Fruit fly (Drosophila melanogaster) whole organism, embryonic: ENCODE data around the gene net.
A peak's percentile ranks its signal among the peaks of the same experiment; 100 is the strongest.

ENCODE experiments used
- Adf1 ChIP-seq: fragments of 200-800 bp; sonication (Bioruptor generic); IDR thresholded peaks from 2 replicates; pipeline ENCODE4 v1.3.6; 2022; ENCODE audit warnings: missing biosample characterization, missing genetic modification characterization
- Atf6 ChIP-seq: fragments of 200-800 bp; sonication (Bioruptor generic); IDR thresholded peaks from 2 replicates; pipeline ENCODE4 v1.3.6; 2022; ENCODE audit warnings: missing biosample characterization, missing genetic modification characterization
- CG11085 ChIP-seq: fragments of 200-800 bp; sonication (Bioruptor generic); IDR thresholded peaks from 2 replicates; pipeline ENCODE4 v1.3.6; 2022; ENCODE audit warnings: missing biosample characterization, missing genetic modification characterization
- CG11398 ChIP-seq: fragments of 200-800 bp; sonication (Bioruptor generic); optimal IDR thresholded peaks from 2 replicates; lab custom pipeline; 2016; ENCODE audit warnings: missing biosample characterization, missing genetic modification characterization
- CG11456 ChIP-seq: fragments of 200-800 bp; sonication (Bioruptor generic); IDR thresholded peaks from 3 replicates; pipeline ENCODE4 v1.3.6; 2022; ENCODE audit warnings: missing biosample characterization, missing genetic modification characterization
- CG11723 ChIP-seq: fragments of 200-800 bp; sonication (Bioruptor generic); optimal IDR thresholded peaks from 2 replicates; lab custom pipeline; 2017; ENCODE audit warnings: missing biosample characterization, mild to moderate bottlenecking, missing genetic modification characterization
- CG12391 ChIP-seq: fragments of 200-800 bp; sonication (Bioruptor generic); optimal IDR thresholded peaks from 3 replicates; lab custom pipeline; 2018; ENCODE audit warnings: missing biosample characterization, mild to moderate bottlenecking, missing genetic modification characterization, moderate library complexity
- CG1602 ChIP-seq: fragments of 200-800 bp; sonication (Bioruptor generic); optimal IDR thresholded peaks from 3 replicates; lab custom pipeline; 2016; ENCODE audit warnings: missing biosample characterization, missing genetic modification characterization
- CG17328 ChIP-seq: fragments of 200-800 bp; sonication (Bioruptor generic); IDR thresholded peaks from 2 replicates; pipeline ENCODE4 v1.3.6; 2022; ENCODE audit warnings: missing biosample characterization, missing genetic modification characterization
- CG2199 ChIP-seq: fragments of 200-800 bp; sonication (Bioruptor generic); IDR thresholded peaks from 3 replicates; pipeline ENCODE4 v1.3.6; 2022; ENCODE audit warnings: missing biosample characterization, missing genetic modification characterization
- CG30403 ChIP-seq: fragments of 200-800 bp; sonication (Bioruptor generic); optimal IDR thresholded peaks from 3 replicates; lab custom pipeline; 2016; ENCODE audit warnings: missing biosample characterization, missing genetic modification characterization
- CG32767 ChIP-seq: fragments of 200-800 bp; sonication (Bioruptor generic); IDR thresholded peaks from 2 replicates; pipeline ENCODE4 v1.3.6; 2022; ENCODE audit warnings: missing biosample characterization, missing genetic modification characterization
- CG3407 ChIP-seq: fragments of 200-800 bp; sonication (Bioruptor generic); optimal IDR thresholded peaks from 2 replicates; lab custom pipeline; 2018; ENCODE audit warnings: missing biosample characterization, mild to moderate bottlenecking, missing genetic modification characterization
- CG34224 ChIP-seq: fragments of 200-800 bp; sonication (Bioruptor generic); IDR thresholded peaks from 3 replicates; pipeline ENCODE4 v1.3.6; 2022; ENCODE audit warnings: missing biosample characterization, missing genetic modification characterization; ENCODE audit not compliant: partially characterized antibody
- CG4424 ChIP-seq: fragments of 200-800 bp; sonication (Bioruptor generic); optimal IDR thresholded peaks from 3 replicates; lab custom pipeline; 2016; ENCODE audit warnings: missing biosample characterization, missing genetic modification characterization
- CG6813 ChIP-seq: fragments of 200-800 bp; sonication (Bioruptor generic); optimal IDR thresholded peaks from 2 replicates; lab custom pipeline; 2017; ENCODE audit warnings: missing biosample characterization, missing genetic modification characterization, mild to moderate bottlenecking, moderate library complexity, missing genetic modification reagents
- CG6854 ChIP-seq: fragments of 200-800 bp; sonication (Bioruptor generic); optimal IDR thresholded peaks from 3 replicates; lab custom pipeline; 2017; ENCODE audit warnings: missing biosample characterization, mild to moderate bottlenecking, missing genetic modification characterization
- CG7839 ChIP-seq: fragments of 200-800 bp; sonication (Bioruptor generic); optimal IDR thresholded peaks from 3 replicates; lab custom pipeline; 2018; ENCODE audit warnings: missing biosample characterization, mild to moderate bottlenecking, missing genetic modification characterization, moderate library complexity
- CG7987 ChIP-seq: fragments of 200-800 bp; sonication (Bioruptor generic); optimal IDR thresholded peaks from 2 replicates; lab custom pipeline; 2018; ENCODE audit warnings: missing biosample characterization, mild to moderate bottlenecking, missing genetic modification characterization, moderate library complexity
- D19A ChIP-seq: fragments of 200-800 bp; optimal IDR thresholded peaks from 3 replicates; lab custom pipeline; 2019; ENCODE audit warnings: missing biosample characterization, mild to moderate bottlenecking, missing genetic modification characterization, moderate library complexity
- Dad ChIP-seq: fragments of 200-800 bp; sonication (Bioruptor generic); optimal IDR thresholded peaks from 3 replicates; lab custom pipeline; 2016; ENCODE audit warnings: missing biosample characterization, missing genetic modification characterization
- Dbx ChIP-seq: fragments of 200-800 bp; sonication (Bioruptor generic); IDR thresholded peaks from 3 replicates; pipeline ENCODE4 v1.3.6; 2022; ENCODE audit warnings: missing biosample characterization, missing genetic modification characterization
- E2f1 ChIP-seq: fragments of 200-800 bp; sonication (Bioruptor generic); IDR thresholded peaks from 2 replicates; pipeline ENCODE4 v1.3.6; 2022; ENCODE audit warnings: missing biosample characterization, missing genetic modification characterization
- E2f2 ChIP-seq: fragments of 200-800 bp; sonication (Bioruptor generic); IDR thresholded peaks from 2 replicates; pipeline ENCODE4 v1.3.6; 2022; ENCODE audit warnings: missing biosample characterization, missing genetic modification characterization
- Fer3 ChIP-seq: fragments of 200-800 bp; sonication (Bioruptor generic); optimal IDR thresholded peaks from 2 replicates; lab custom pipeline; 2018; ENCODE audit warnings: missing biosample characterization, mild to moderate bottlenecking, missing genetic modification characterization, moderate library complexity
- H15 ChIP-seq: fragments of 200-800 bp; sonication (Bioruptor generic); IDR thresholded peaks from 3 replicates; pipeline ENCODE4 v1.3.6; 2022; ENCODE audit warnings: missing biosample characterization, missing genetic modification characterization
- HHEX ChIP-seq: fragments of 200-800 bp; sonication (Bioruptor generic); optimal IDR thresholded peaks from 3 replicates; lab custom pipeline; 2017; ENCODE audit warnings: missing biosample characterization, mild to moderate bottlenecking, missing genetic modification characterization, missing genetic modification reagents
- Hr39 ChIP-seq: fragments of >200 bp; optimal IDR thresholded peaks from 2 replicates; lab custom pipeline; 2017
- Jarid2 ChIP-seq: fragments of 200-800 bp; sonication (Bioruptor generic); optimal IDR thresholded peaks from 3 replicates; lab custom pipeline; 2017; ENCODE audit warnings: mild to moderate bottlenecking, missing biosample characterization, missing genetic modification reagents, missing genetic modification characterization
- NK7.1 ChIP-seq: fragments of 200-800 bp; sonication (Bioruptor generic); optimal IDR thresholded peaks from 3 replicates; lab custom pipeline; 2016; ENCODE audit warnings: missing biosample characterization, missing genetic modification characterization
- Oli ChIP-seq: fragments of 200-800 bp; sonication (Bioruptor generic); optimal IDR thresholded peaks from 2 replicates; lab custom pipeline; 2018; ENCODE audit warnings: missing biosample characterization, mild to moderate bottlenecking, missing genetic modification characterization, moderate library complexity
- Xrp1 ChIP-seq: fragments of 200-800 bp; sonication (Bioruptor generic); IDR thresholded peaks from 2 replicates; pipeline ENCODE4 v1.3.6; 2022; ENCODE audit warnings: missing biosample characterization, missing genetic modification characterization
- bcd ChIP-seq: fragments of 200-800 bp; sonication (Bioruptor generic); optimal IDR thresholded peaks from 2 replicates; lab custom pipeline; 2017; ENCODE audit warnings: missing biosample characterization, mild to moderate bottlenecking, missing genetic modification characterization
- crc ChIP-seq: fragments of 200-800 bp; sonication (Bioruptor generic); optimal IDR thresholded peaks from 2 replicates; lab custom pipeline; 2016; ENCODE audit warnings: missing biosample characterization, missing genetic modification characterization
- crol ChIP-seq: fragments of 200-800 bp; sonication (Bioruptor generic); IDR thresholded peaks from 2 replicates; pipeline ENCODE4 v1.3.6; 2022; ENCODE audit warnings: missing biosample characterization, missing genetic modification characterization
- dm ChIP-seq: fragments of 200-800 bp; sonication (Bioruptor generic); optimal IDR thresholded peaks from 3 replicates; lab custom pipeline; 2016; ENCODE audit warnings: missing biosample characterization, missing genetic modification characterization
- dysf ChIP-seq: fragments of 200-800 bp; sonication (Bioruptor generic); IDR thresholded peaks from 3 replicates; pipeline ENCODE4 v1.3.6; 2022; ENCODE audit warnings: missing biosample characterization, missing genetic modification characterization
- en ChIP-seq: fragments of 200-800 bp; sonication (Bioruptor generic); optimal IDR thresholded peaks from 2 replicates; lab custom pipeline; 2016; ENCODE audit warnings: missing biosample characterization, missing genetic modification characterization
- ftz-f1 ChIP-seq: fragments of 200-800 bp; sonication (Bioruptor generic); optimal IDR thresholded peaks from 2 replicates; lab custom pipeline; 2016; ENCODE audit warnings: missing biosample characterization, missing genetic modification characterization
- gem ChIP-seq: fragments of 200-800 bp; sonication (Bioruptor generic); optimal IDR thresholded peaks from 2 replicates; lab custom pipeline; 2019; ENCODE audit warnings: missing biosample characterization, mild to moderate bottlenecking, missing genetic modification characterization, moderate library complexity
- gsb-n ChIP-seq: fragments of 200-800 bp; sonication (Bioruptor generic); optimal IDR thresholded peaks from 3 replicates; lab custom pipeline; 2018; ENCODE audit warnings: missing biosample characterization, mild to moderate bottlenecking, missing genetic modification characterization
- hth ChIP-seq: fragments of >200 bp; optimal IDR thresholded peaks from 2 replicates; lab custom pipeline; 2017; ENCODE audit warnings: inconsistent platforms
- ken ChIP-seq: fragments of 200-800 bp; sonication (Bioruptor generic); IDR thresholded peaks from 3 replicates; pipeline ENCODE4 v1.3.6; 2022; ENCODE audit warnings: missing biosample characterization, missing genetic modification characterization
- lab ChIP-seq: fragments of 200-800 bp; sonication (Bioruptor generic); optimal IDR thresholded peaks from 3 replicates; lab custom pipeline; 2017; ENCODE audit warnings: missing biosample characterization, missing genetic modification characterization, mild to moderate bottlenecking, moderate library complexity, missing genetic modification reagents
- luna ChIP-seq: fragments of 200-800 bp; sonication (Bioruptor generic); optimal IDR thresholded peaks from 2 replicates; lab custom pipeline; 2016; ENCODE audit warnings: missing biosample characterization, missing genetic modification characterization
- org-1 ChIP-seq: fragments of 200-800 bp; sonication (Bioruptor generic); optimal IDR thresholded peaks from 2 replicates; lab custom pipeline; 2017; ENCODE audit warnings: missing biosample characterization, missing genetic modification characterization
- otp ChIP-seq: fragments of 200-800 bp; sonication (Bioruptor generic); IDR thresholded peaks from 3 replicates; pipeline ENCODE4, ENCODE4 v1.3.6; 2022; ENCODE audit warnings: missing biosample characterization, missing genetic modification characterization
- pnt ChIP-seq: fragments of 200-800 bp; sonication (Bioruptor generic); optimal IDR thresholded peaks from 3 replicates; lab custom pipeline; 2016; ENCODE audit warnings: missing biosample characterization, missing genetic modification characterization
- row ChIP-seq: fragments of 200-800 bp; sonication (Bioruptor generic); IDR thresholded peaks from 3 replicates; pipeline ENCODE4 v1.3.6; 2022; ENCODE audit warnings: missing biosample characterization, missing genetic modification characterization
- sens ChIP-seq: fragments of 200-800 bp; sonication (Bioruptor generic); peaks from one replicate; lab custom pipeline; 2016; ENCODE audit warnings: missing biosample characterization, missing genetic modification characterization
- twi ChIP-seq: fragments of 200-800 bp; optimal IDR thresholded peaks from 2 replicates; lab custom pipeline; 2019; ENCODE audit warnings: missing biosample characterization, mild to moderate bottlenecking, missing genetic modification characterization, moderate library complexity
- unpg ChIP-seq: fragments of 200-800 bp; sonication (Bioruptor generic); optimal IDR thresholded peaks from 3 replicates; lab custom pipeline; 2018; ENCODE audit warnings: missing biosample characterization, mild to moderate bottlenecking, missing genetic modification characterization, moderate library complexity
- vnd ChIP-seq: fragments of 200-800 bp; sonication (Bioruptor generic); IDR thresholded peaks from 3 replicates; pipeline ENCODE4 v1.3.6; 2022; ENCODE audit warnings: missing biosample characterization, missing genetic modification characterization; ENCODE audit not compliant: partially characterized antibody

net gene

DNA sequence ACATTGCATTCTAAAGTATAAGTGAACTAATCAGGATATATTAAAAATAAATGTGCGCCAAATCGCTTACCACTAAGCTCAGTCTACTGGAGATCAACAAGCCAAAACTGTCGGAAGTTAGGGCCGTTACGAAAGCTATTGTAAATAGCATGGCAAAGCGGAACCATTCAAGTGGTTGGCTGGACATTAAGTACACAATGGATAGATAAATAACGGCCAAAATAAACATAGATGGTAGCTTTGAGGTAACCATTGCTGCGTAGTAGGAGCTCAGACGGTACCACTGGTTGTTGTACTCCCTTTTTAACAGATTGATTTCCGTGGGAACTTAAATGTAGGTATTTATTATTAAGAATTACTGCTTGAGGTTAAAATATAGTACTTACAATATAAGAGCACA is 30.6 kb upstream of the net start (continued):
- TF ChIP-seq H15 (no peak), CG6854 (GFP tag; lab: Kevin White, UChicago) (no peak), CG3407 (GFP tag; lab: Kevin White, UChicago) (peak; percentile 54), twi (tag; lab: Kevin White, UChicago) (no peak), vnd (GFP tag; lab: Robert Waterston, UW) (no peak), crc (no peak), Fer3 (tag; lab: Kevin White, UChicago) (peak; percentile 35), CG11723 (GFP tag; lab: Kevin White, UChicago) (no peak), lab (GFP tag; lab: Kevin White, UChicago) (peak; percentile 82), Xrp1 (no peak), dm (GFP tag; lab: Kevin White, UChicago) (no peak), en (GFP tag; lab: Kevin White, UChicago) (no peak), NK7.1 (GFP tag; lab: Kevin White, UChicago) (no peak), Hr39 (lab: Kevin White, UChicago) (no peak), Oli (tag; lab: Kevin White, UChicago) (no peak), gsb-n (tag; lab: Kevin White, UChicago) (no peak), CG11398 (no peak), ftz-f1 (GFP tag; lab: Kevin White, UChicago) (no peak), E2f2 (GFP tag; lab: Robert Waterston, UW) (no peak), Dad (GFP tag; lab: Kevin White, UChicago) (no peak), CG11085 (GFP tag; lab: Robert Waterston, UW) (no peak), row (GFP tag; lab: Robert Waterston, UW) (no peak), CG2199 (GFP tag; lab: Robert Waterston, UW) (no peak), HHEX (GFP tag; lab: Kevin White, UChicago) (peak; percentile 61), CG6813 (GFP tag; lab: Kevin White, UChicago) (peak; percentile 44), Jarid2 (GFP tag; lab: Kevin White, UChicago) (no peak), crol (GFP tag; lab: Robert Waterston, UW) (no peak), E2f1 (GFP tag; lab: Robert Waterston, UW) (peak; percentile 38; the same call in 1 of the 2 replicates), CG30403 (GFP tag; lab: Kevin White, UChicago) (no peak), CG32767 (GFP tag; lab: Robert Waterston, UW) (0 out of 2 replicates have a peak, but pooled peaks have one; percentile 29), Atf6 (GFP tag; lab: Robert Waterston, UW) (0 out of 2 replicates have a peak, but pooled peaks have one; percentile 36), CG17328 (no peak), pnt (no peak), hth (no peak), CG1602 (no peak), bcd (GFP tag; lab: Kevin White, UChicago) (no peak), CG4424 (GFP tag; lab: Kevin White, UChicago) (no peak), org-1 (GFP tag; lab: Kevin White, UChicago) (no peak), CG7839 (tag; lab: Kevin White, UChicago) (no peak), D19A (tag; lab: Kevin White, UChicago) (no peak), ken (no peak), Adf1 (GFP tag; lab: Robert Waterston, UW) (no peak), gem (peak; percentile 9), dysf (GFP tag; lab: Robert Waterston, UW) (no peak), CG12391 (no peak), CG34224 (no peak), CG11456 (no peak), CG7987 (peak; percentile 53), otp (GFP tag; lab: Robert Waterston, UW) (no peak), sens (GFP tag; lab: Kevin White, UChicago) (peak; percentile 66), Dbx (GFP tag; lab: Robert Waterston, UW) (0 out of 3 replicates have a peak, but pooled peaks have one; percentile 41), unpg (GFP tag; lab: Kevin White, UChicago) (peak; percentile 12), luna (no peak)
